Worm (Caenorhabditis elegans) whole organism, L4/young adult: ENCODE results near the gene K11H12.7.

Experiments used
- W03F9.2 ChIP-seq: fragments of 150-350 bp; optimal IDR thresholded peaks from 2 replicates; lab custom pipeline; 2014; ENCODE audit warnings: missing biosample characterization, missing genetic modification characterization
- dao-5 ChIP-seq: sonication (generic microtip); optimal IDR thresholded peaks from 2 replicates; lab custom pipeline; 2016; ENCODE audit warnings: missing genotype, missing genetic modification characterization, moderate library complexity, missing compliant biosample characterization
- him-1 ChIP-seq: sonication (generic microtip); optimal IDR thresholded peaks from 2 replicates; lab custom pipeline; 2016; ENCODE audit warnings: missing genotype, missing genetic modification reagents, missing genetic modification characterization, missing compliant biosample characterization

ce11 chrIV:707635-708034, 42.3 kb downstream of the K11H12.7 start, which contains the start of gene cutl-26:
- TF ChIP-seq him-1 (tag; lab: Kevin White, UChicago), result no peak
- TF ChIP-seq dao-5 (tag; lab: Kevin White, UChicago), result no peak
- TF ChIP-seq W03F9.2 (tag; lab: Kevin White, UChicago), result no peak
